Worm (Caenorhabditis elegans) whole organism, L4/young adult: ENCODE measurements around the gene R11G11.16.

Experiments
- W03F9.2 ChIP-seq: fragments of 150-350 bp; optimal IDR thresholded peaks from 2 replicates; lab custom pipeline; 2014; ENCODE audit warnings: missing biosample characterization, missing genetic modification characterization
- dao-5 ChIP-seq: sonication (generic microtip); optimal IDR thresholded peaks from 2 replicates; lab custom pipeline; 2016; ENCODE audit warnings: missing genotype, missing genetic modification characterization, moderate library complexity, missing compliant biosample characterization
- him-1 ChIP-seq: sonication (generic microtip); optimal IDR thresholded peaks from 2 replicates; lab custom pipeline; 2016; ENCODE audit warnings: missing genotype, missing genetic modification reagents, missing genetic modification characterization, missing compliant biosample characterization

R11G11.16 gene

ce11 chrV:525040-525439, at the start of gene R11G11.16:
R11G11.16 (minus strand) TSS chrV:525140.
- no peak for TF ChIP-seq dao-5
- no peak for TF ChIP-seq him-1 (tag; lab: Kevin White, UChicago)
- no peak for TF ChIP-seq W03F9.2

- no peak for TF ChIP-seq W03F9.2
- TF ChIP-seq dao-5, result no peak
Measured at ce11 chrV:574639-575038, 49.7 kb upstream of the R11G11.16 start, which contains the start of gene C14C6.13. C14C6.13 (minus strand) TSS chrV:574739.

- TF ChIP-seq him-1 (tag; lab: Kevin White, UChicago) (no peak), dao-5 (no peak), W03F9.2 (no peak)
Measured at ce11 chrV:568105-568504, 43.2 kb upstream of the R11G11.16 start, which contains the start of gene sri-72. sri-72 (minus strand) TSS chrV:568205.

ce11 chrV:565984-566383, 41.0 kb upstream of the R11G11.16 start, which contains the start of gene sri-73:
sri-73 (minus strand) TSS chrV:566084.
- TF ChIP-seq dao-5, result no peak
- TF ChIP-seq him-1 (tag; lab: Kevin White, UChicago), result no peak
- no peak for TF ChIP-seq W03F9.2

ce11 chrV:562834-563233, 37.9 kb upstream of the R11G11.16 start, which contains the start of gene C14C6.2:
C14C6.2 (plus strand) TSS chrV:563134.
- TF ChIP-seq him-1 (tag; lab: Kevin White, UChicago), result no peak
- no peak for TF ChIP-seq dao-5
- TF ChIP-seq W03F9.2, result no peak

- TF ChIP-seq W03F9.2, result no peak
- TF ChIP-seq him-1 (tag; lab: Kevin White, UChicago), result no peak
- no peak for TF ChIP-seq dao-5
Measured at ce11 chrV:559940-560339, 35.0 kb upstream of the R11G11.16 start, which contains the start of gene srx-7. srx-7 (plus strand) TSS chrV:560195.

- no peak for TF ChIP-seq him-1 (tag; lab: Kevin White, UChicago)
- no peak for TF ChIP-seq W03F9.2
- no peak for TF ChIP-seq dao-5
Measured at ce11 chrV:556055-556454, 31.1 kb upstream of the R11G11.16 start, which contains the start of gene srx-8. srx-8 (minus strand) TSS chrV:556155.

- TF ChIP-seq dao-5 (no peak), W03F9.2 (no peak), him-1 (tag; lab: Kevin White, UChicago) (no peak)
Measured at ce11 chrV:553067-553466, 28.1 kb upstream of the R11G11.16 start, which contains the start of gene C14C6.8. C14C6.8 (minus strand) TSS chrV:553167.

ce11 chrV:552406-552805, 27.5 kb upstream of the R11G11.16 start:
- TF ChIP-seq him-1 (tag; lab: Kevin White, UChicago) (no peak), dao-5 (no peak), W03F9.2 (no peak)

ce11 chrV:547980-548379, 23.0 kb upstream of the R11G11.16 start, which contains the start of gene C14C6.6:
C14C6.6 (minus strand) TSS chrV:548080.
- TF ChIP-seq W03F9.2, result no peak
- no peak for TF ChIP-seq dao-5
- no peak for TF ChIP-seq him-1 (tag; lab: Kevin White, UChicago)

- TF ChIP-seq W03F9.2 (no peak), dao-5 (no peak), him-1 (tag; lab: Kevin White, UChicago) (no peak)
Measured at ce11 chrV:543169-543568, 18.2 kb upstream of the R11G11.16 start, which contains the start of gene C14C6.3. C14C6.3 (plus strand) TSS chrV:543469.

- TF ChIP-seq dao-5 (no peak), W03F9.2 (no peak), him-1 (tag; lab: Kevin White, UChicago) (no peak)
Measured at ce11 chrV:541470-541869, 16.5 kb upstream of the R11G11.16 start.

ce11 chrV:539040-539510, 14.1 kb upstream of the R11G11.16 start, which contains the start of gene nhr-155:
nhr-155 (plus strand) TSS chrV:539460.
- TF ChIP-seq dao-5 (no peak), W03F9.2 (no peak)

- TF ChIP-seq him-1 (tag; lab: Kevin White, UChicago) (no peak), W03F9.2 (no peak), dao-5 (no peak)
Measured at ce11 chrV:536571-536970, 11.6 kb upstream of the R11G11.16 start, which contains the start of gene C14C6.5. C14C6.5 (plus strand) TSS chrV:536628.

- no peak for TF ChIP-seq dao-5
- TF ChIP-seq him-1 (tag; lab: Kevin White, UChicago), result no peak
- no peak for TF ChIP-seq W03F9.2
Measured at ce11 chrV:534176-534575, 9.2 kb upstream of the R11G11.16 start, which contains the start of gene nhr-132. nhr-132 (plus strand) TSS chrV:534446.

ce11 chrV:532046-532445, 7.1 kb upstream of the R11G11.16 start, which contains the start of gene nhr-58:
nhr-58 (plus strand) TSS chrV:532259.
- TF ChIP-seq dao-5 (no peak), him-1 (tag; lab: Kevin White, UChicago) (no peak), W03F9.2 (no peak)
